Worm (Caenorhabditis elegans): Measurements from ENCODE around the gene F09B12.3.

The F09B12.3 gene

ce11 chrX:15073479-15073878 is 24.3 kb downstream of the F09B12.3 start:
- TF ChIP-seq snpc-4 (tag; optimal IDR thresholded peaks at IDR 0.05) (peak; percentile 62), ceh-16 (tag; optimal IDR thresholded peaks at IDR 0.05) (no peak)

ce11 chrX:15072877-15073276 is 24.9 kb downstream of the F09B12.3 start:
- TF ChIP-seq nhr-129 (tag; optimal IDR thresholded peaks at IDR 0.05) = no peak
- peak; percentile 65 for TF ChIP-seq sma-9 (GFP tag; optimal IDR thresholded peaks at IDR 0.05)
- TF ChIP-seq sma-9 (tag; optimal IDR thresholded peaks at IDR 0.05) = no peak
- TF ChIP-seq nhr-237 (tag; optimal IDR thresholded peaks at IDR 0.05) = no peak
- TF ChIP-seq ztf-11 (tag; optimal IDR thresholded peaks at IDR 0.05) = no peak
- peak; percentile 68 for TF ChIP-seq nhr-25 (tag; optimal IDR thresholded peaks at IDR 0.05)
- TF ChIP-seq lin-13 (GFP tag; optimal IDR thresholded peaks at IDR 0.05) = no peak
- TF ChIP-seq blmp-1 (tag; optimal IDR thresholded peaks at IDR 0.05; ENCODE audit: insufficient read depth) = peak; percentile 92
- no peak for TF ChIP-seq alr-1 (tag; optimal IDR thresholded peaks at IDR 0.05)
- TF ChIP-seq nhr-21 (tag; optimal IDR thresholded peaks at IDR 0.05) = peak; percentile 60
- peak; percentile 68 for TF ChIP-seq sma-3 (GFP tag; optimal IDR thresholded peaks at IDR 0.05)

- no peak for TF ChIP-seq snpc-4 (tag; optimal IDR thresholded peaks at IDR 0.05)
- TF ChIP-seq C34F6.9 (tag; optimal IDR thresholded peaks at IDR 0.05) = no peak
- TF ChIP-seq nhr-6 (tag; optimal IDR thresholded peaks at IDR 0.05) = no peak
- TF ChIP-seq zag-1 (tag; optimal IDR thresholded peaks at IDR 0.05) = no peak
- no peak for TF ChIP-seq peb-1 (tag; optimal IDR thresholded peaks at IDR 0.05)
- TF ChIP-seq nhr-21 (tag; optimal IDR thresholded peaks at IDR 0.05) = no peak
- TF ChIP-seq ztf-4 (tag; optimal IDR thresholded peaks at IDR 0.05) = no peak
- TF ChIP-seq unc-55 (GFP tag; optimal IDR thresholded peaks at IDR 0.05) = no peak
- TF ChIP-seq sem-4 (tag; optimal IDR thresholded peaks at IDR 0.05) = no peak
- TF ChIP-seq mab-5 (tag; optimal IDR thresholded peaks at IDR 0.05) = no peak
- no peak for TF ChIP-seq nhr-11 (tag; optimal IDR thresholded peaks at IDR 0.05)
- TF ChIP-seq ZK546.5 (tag; optimal IDR thresholded peaks at IDR 0.05) = no peak
- TF ChIP-seq ceh-16 (tag; optimal IDR thresholded peaks at IDR 0.05) = no peak
- TF ChIP-seq crh-2 (tag; optimal IDR thresholded peaks at IDR 0.05) = no peak
- no peak for TF ChIP-seq nhr-237 (tag; optimal IDR thresholded peaks at IDR 0.05)
- no peak for TF ChIP-seq ztf-1 (GFP tag; conservative IDR thresholded peaks at IDR 0.05)
Observed at ce11 chrX:15070137-15070536, 27.6 kb downstream of the F09B12.3 start.

ce11 chrX:15069242-15069641 is 28.5 kb downstream of the F09B12.3 start, which contains the start of gene mam-6:
Gene mam-6, minus strand, starts transcription at chrX:15069342.
- TF ChIP-seq nhr-23 (tag; optimal IDR thresholded peaks at IDR 0.05) (no peak), lsy-2 (tag; optimal IDR thresholded peaks at IDR 0.05) (no peak), unc-55 (GFP tag; optimal IDR thresholded peaks at IDR 0.05) (no peak), egl-27 (tag; optimal IDR thresholded peaks at IDR 0.05) (no peak), alr-1 (tag; optimal IDR thresholded peaks at IDR 0.05) (no peak), unc-39 (tag; optimal IDR thresholded peaks at IDR 0.05) (no peak), nhr-11 (tag; optimal IDR thresholded peaks at IDR 0.05) (no peak)

ce11 chrX:15060303-15060702 is 37.5 kb downstream of the F09B12.3 start, which contains the start of gene fbxa-96:
Gene fbxa-96, minus strand, starts transcription at chrX:15060403.
- TF ChIP-seq ztf-1 (GFP tag; conservative IDR thresholded peaks at IDR 0.05) (no peak), nhr-237 (tag; optimal IDR thresholded peaks at IDR 0.05) (no peak), lin-39 (tag; optimal IDR thresholded peaks at IDR 0.05) (no peak), skn-1 (tag; optimal IDR thresholded peaks at IDR 0.05) (no peak)

ce11 chrX:15057900-15058299 is 39.9 kb downstream of the F09B12.3 start:
- TF ChIP-seq peb-1 (tag; optimal IDR thresholded peaks at IDR 0.05) (no peak), unc-39 (tag; optimal IDR thresholded peaks at IDR 0.05) (no peak), ZK546.5 (tag; optimal IDR thresholded peaks at IDR 0.05) (no peak), elt-1 (tag; optimal IDR thresholded peaks at IDR 0.05) (no peak), egl-27 (tag; optimal IDR thresholded peaks at IDR 0.05) (no peak), mdl-1 (tag; optimal IDR thresholded peaks at IDR 0.05) (no peak), elt-3 (tag; optimal IDR thresholded peaks at IDR 0.05) (no peak), sma-3 (GFP tag; optimal IDR thresholded peaks at IDR 0.05) (no peak), zag-1 (tag; optimal IDR thresholded peaks at IDR 0.05) (no peak), mbf-1 (tag; optimal IDR thresholded peaks at IDR 0.05) (no peak), lin-13 (GFP tag; optimal IDR thresholded peaks at IDR 0.05) (no peak), blmp-1 (tag; optimal IDR thresholded peaks at IDR 0.05; ENCODE audit: insufficient read depth) (no peak)

All from whole organism, L2 larva.